Fruit fly (Drosophila melanogaster) Kc167 (cell line): ENCODE measurements around the gene Dnah3.

Experiments used
- Myc ChIP-seq: fragments of >200 bp; optimal IDR thresholded peaks from 2 replicates; lab custom pipeline; 2017; ENCODE audit warnings: missing external identifiers
- Sin3A ChIP-seq: fragments of >200 bp; optimal IDR thresholded peaks from 2 replicates; lab custom pipeline; 2018; ENCODE audit warnings: missing external identifiers
- h ChIP-seq: fragments of >200 bp; optimal IDR thresholded peaks from 3 replicates; lab custom pipeline; 2018; ENCODE audit warnings: missing external identifiers
- insv ChIP-seq: fragments of >200 bp; optimal IDR thresholded peaks from 3 replicates; lab custom pipeline; 2018; ENCODE audit warnings: missing external identifiers
- psq ChIP-seq: fragments of >200 bp; optimal IDR thresholded peaks from 2 replicates; lab custom pipeline; 2017; ENCODE audit warnings: missing external identifiers
- ttk ChIP-seq: sonication (Bioruptor generic); optimal IDR thresholded peaks from 2 replicates; lab custom pipeline; 2017; ENCODE audit warnings: missing external identifiers

Gene Dnah3

dm6 chr3L:4848066-4848465 is 13.0 kb upstream of the Dnah3 start:
- TF ChIP-seq Myc (lab: Kevin White, UChicago), result no peak
- TF ChIP-seq insv, result no peak
- TF ChIP-seq h (lab: Kevin White, UChicago), result no peak

dm6 chr3L:4852411-4853050 is 8.5 kb upstream of the Dnah3 start, which contains the start of gene CG32237:
Gene CG32237, minus strand, starts transcription at chr3L:4852461.
- no peak for TF ChIP-seq h (lab: Kevin White, UChicago)
- TF ChIP-seq Myc (lab: Kevin White, UChicago), result no peak
- no peak for TF ChIP-seq insv
- no peak for TF ChIP-seq Sin3A
- TF ChIP-seq psq (lab: Kevin White, UChicago), result no peak
- TF ChIP-seq ttk (lab: Kevin White, UChicago), result no peak

dm6 chr3L:4853070-4853469 is 8.0 kb upstream of the Dnah3 start:
- no peak for TF ChIP-seq psq (lab: Kevin White, UChicago)
- no peak for TF ChIP-seq insv
- TF ChIP-seq Sin3A, result no peak
- no peak for TF ChIP-seq Myc (lab: Kevin White, UChicago)
- no peak for TF ChIP-seq h (lab: Kevin White, UChicago)
- TF ChIP-seq ttk (lab: Kevin White, UChicago), result no peak

dm6 chr3L:4854153-4854552 is 6.9 kb upstream of the Dnah3 start:
- TF ChIP-seq h (lab: Kevin White, UChicago) (no peak), ttk (lab: Kevin White, UChicago) (no peak)

- TF ChIP-seq ttk (lab: Kevin White, UChicago) (no peak), psq (lab: Kevin White, UChicago) (no peak), insv (no peak), h (lab: Kevin White, UChicago) (no peak), Myc (lab: Kevin White, UChicago) (no peak), Sin3A (no peak)
These were observed 5.9 kb upstream of the Dnah3 start for dm6 chr3L:4855208-4855607.

dm6 chr3L:4860370-4860769 is 699 bp upstream of the Dnah3 start, which contains the start of gene CG32235:
Gene CG32235, minus strand, starts transcription at chr3L:4860470.
- TF ChIP-seq psq (lab: Kevin White, UChicago), result no peak
- no peak for TF ChIP-seq h (lab: Kevin White, UChicago)
- no peak for TF ChIP-seq Myc (lab: Kevin White, UChicago)
- TF ChIP-seq Sin3A, result no peak
- TF ChIP-seq insv, result no peak
- no peak for TF ChIP-seq ttk (lab: Kevin White, UChicago)

- TF ChIP-seq ttk (lab: Kevin White, UChicago) (no peak), h (lab: Kevin White, UChicago) (no peak), insv (no peak), Myc (lab: Kevin White, UChicago) (no peak), Sin3A (no peak), psq (lab: Kevin White, UChicago) (no peak)
These were observed 35.5 kb downstream of the Dnah3 start, which contains the start of gene CG13705 for dm6 chr3L:4896564-4896963. Gene CG13705, plus strand, starts transcription at chr3L:4896864.

- no peak for TF ChIP-seq Sin3A
- no peak for TF ChIP-seq insv
- no peak for TF ChIP-seq ttk (lab: Kevin White, UChicago)
- TF ChIP-seq h (lab: Kevin White, UChicago), result no peak
- no peak for TF ChIP-seq Myc (lab: Kevin White, UChicago)
- no peak for TF ChIP-seq psq (lab: Kevin White, UChicago)
These were observed 37.6 kb downstream of the Dnah3 start, which contains the start of gene hoka for dm6 chr3L:4898647-4899046. Gene hoka, plus strand, starts transcription at chr3L:4898900.

dm6 chr3L:4899117-4899516 is 38.0 kb downstream of the Dnah3 start:
- TF ChIP-seq h (lab: Kevin White, UChicago) (no peak), ttk (lab: Kevin White, UChicago) (no peak), psq (lab: Kevin White, UChicago) (no peak), insv (no peak), Sin3A (no peak), Myc (lab: Kevin White, UChicago) (no peak)

- TF ChIP-seq insv (no peak), h (lab: Kevin White, UChicago) (no peak), Myc (lab: Kevin White, UChicago) (no peak), psq (lab: Kevin White, UChicago) (no peak), ttk (lab: Kevin White, UChicago) (no peak), Sin3A (no peak)
These were observed 49.0 kb downstream of the Dnah3 start, which contains the start of gene Rh50 for dm6 chr3L:4910068-4910467. Gene Rh50, plus strand, starts transcription at chr3L:4910368.

- no peak for TF ChIP-seq psq (lab: Kevin White, UChicago)
- TF ChIP-seq h (lab: Kevin White, UChicago), result no peak
- no peak for TF ChIP-seq Sin3A
These were observed 59.9 kb downstream of the Dnah3 start for dm6 chr3L:4920935-4921334.

- TF ChIP-seq psq (lab: Kevin White, UChicago) (no peak), ttk (lab: Kevin White, UChicago) (no peak), insv (no peak), Sin3A (no peak), h (lab: Kevin White, UChicago) (no peak), Myc (lab: Kevin White, UChicago) (no peak)
These were observed 63.5 kb downstream of the Dnah3 start for dm6 chr3L:4924612-4925011.

dm6 chr3L:4929781-4930180 is 68.7 kb downstream of the Dnah3 start:
- no peak for TF ChIP-seq insv
- TF ChIP-seq ttk (lab: Kevin White, UChicago), result no peak
- no peak for TF ChIP-seq psq (lab: Kevin White, UChicago)
- no peak for TF ChIP-seq Myc (lab: Kevin White, UChicago)
- TF ChIP-seq Sin3A, result no peak
- TF ChIP-seq h (lab: Kevin White, UChicago), result no peak
